Worm (Caenorhabditis elegans) whole organism, L3 larva: ENCODE results near the gene pccb-1.

Experiments
- ceh-9 ChIP-seq: sonication (generic microtip); optimal IDR thresholded peaks from 2 replicates; lab custom pipeline; 2018; ENCODE audit warnings: missing biosample characterization, missing genetic modification characterization
- eor-1 ChIP-seq, 2 experiments: fragments of 150-350 bp; optimal IDR thresholded peaks; 2 replicates each; lab custom pipeline; 2014 to 2018; ENCODE audit warnings: missing biosample characterization in 2 of 2, missing genetic modification characterization in 2 of 2
- fkh-10 ChIP-seq: sonication (generic microtip); optimal IDR thresholded peaks from 2 replicates; lab custom pipeline; 2017; ENCODE audit warnings: missing biosample characterization, missing genetic modification reagents, missing genetic modification characterization
- fos-1 ChIP-seq: fragments of 150-350 bp; optimal IDR thresholded peaks from 2 replicates; lab custom pipeline; 2014; ENCODE audit warnings: missing biosample characterization, missing genetic modification characterization
- snpc-4 ChIP-seq: fragments of 150-350 bp; optimal IDR thresholded peaks from 2 replicates; lab custom pipeline; 2014; ENCODE audit warnings: missing biosample characterization, missing genetic modification characterization
- tbx-2 ChIP-seq: sonication (generic microtip); optimal IDR thresholded peaks from 2 replicates; lab custom pipeline; 2016; ENCODE audit warnings: mild to moderate bottlenecking, missing genetic modification characterization, missing compliant biosample characterization

- TF ChIP-seq tbx-2 (tag; lab: Kevin White, UChicago) (no peak), snpc-4 (tag; lab: Kevin White, UChicago) (no peak), fkh-10 (GFP tag; lab: Kevin White, UChicago) (no peak), fos-1 (tag; lab: Kevin White, UChicago) (no peak), eor-1 (tag; optimal IDR thresholded peaks at IDR 0.05; lab: Kevin White, UChicago) (no peak), ceh-9 (no peak)
Measured at ce11 chrX:3126979-3127378, 37.6 kb downstream of the pccb-1 start, which contains the start of gene spc-1.
